Worm (Caenorhabditis elegans) whole organism, L1 larva: Measurements from ENCODE around the gene fbxb-50.
"Not testable (repeated sequence)": the region's sequence is repeated elsewhere in the genome, so short reads cannot be mapped to it uniquely, and the experiment has no call there.

Experiments used
- Y116A8C.19 ChIP-seq: sonication (generic microtip); optimal IDR thresholded peaks from 2 replicates; lab custom pipeline; 2016; ENCODE audit warnings: missing compliant biosample characterization, missing genetic modification characterization, borderline replicate concordance
- alr-1 ChIP-seq: fragments of 200-800 bp; sonication (Bioruptor generic); optimal IDR thresholded peaks from 2 replicates; lab custom pipeline; 2018; ENCODE audit warnings: borderline replicate concordance, mild to moderate bottlenecking, missing genetic modification characterization, missing compliant biosample characterization
- aly-2 ChIP-seq: fragments of 150-350 bp; optimal IDR thresholded peaks from 2 replicates; lab custom pipeline; 2014; ENCODE audit warnings: missing biosample characterization, missing genetic modification characterization
- blmp-1 ChIP-seq: fragments of 150-350 bp; optimal IDR thresholded peaks from 2 replicates; lab custom pipeline; 2014; ENCODE audit warnings: missing biosample characterization, missing genetic modification characterization
- ceh-63 ChIP-seq: fragments of 200-800 bp; sonication (Bioruptor generic); optimal IDR thresholded peaks from 2 replicates; lab custom pipeline; 2018; ENCODE audit warnings: mild to moderate bottlenecking, missing genetic modification characterization, missing compliant biosample characterization
- ceh-8 ChIP-seq: fragments of 200-800 bp; sonication (Bioruptor generic); optimal IDR thresholded peaks from 2 replicates; lab custom pipeline; 2018; ENCODE audit warnings: mild to moderate bottlenecking, missing genetic modification characterization, moderate library complexity, missing compliant biosample characterization
- ceh-82 ChIP-seq, 3 experiments: fragments of 150-350 bp in 1 of 3; sonication (generic microtip) in 2 of 3; optimal IDR thresholded peaks; 2 replicates each; lab custom pipeline; 2014 to 2017; ENCODE audit warnings: missing biosample characterization in 3 of 3, missing genetic modification characterization in 3 of 3
- ceh-88 ChIP-seq: fragments of 200-800 bp; sonication (Bioruptor generic); IDR thresholded peaks from 2 replicates; pipeline ENCODE4 v1.3.6; 2022; ENCODE audit warnings: missing genetic modification characterization, missing compliant biosample characterization
- ces-1 ChIP-seq: fragments of 150-350 bp; optimal IDR thresholded peaks from 2 replicates; lab custom pipeline; 2014; ENCODE audit warnings: missing biosample characterization, missing genetic modification reagents, missing genetic modification characterization
- dpl-1 ChIP-seq, 3 experiments: fragments of 150-350 bp in 2 of 3; sonication (generic microtip) in 1 of 3; optimal IDR thresholded peaks; 2 replicates each; lab custom pipeline; 2014 to 2017; ENCODE audit warnings: missing biosample characterization in 3 of 3, missing genetic modification characterization in 3 of 3, missing genetic modification reagents in 3 of 3
- dsc-1 ChIP-seq: sonication (generic microtip); optimal IDR thresholded peaks from 2 replicates; lab custom pipeline; 2016; ENCODE audit warnings: mild to moderate bottlenecking, missing genetic modification characterization, missing compliant biosample characterization
- efl-1 ChIP-seq, 4 experiments: fragments of 150-350 bp; optimal IDR thresholded peaks in 3 of 4; peaks in 1 of 4; 1 replicate in 1 of 4; 2 replicates in 3 of 4; lab custom pipeline; 2014; ENCODE audit warnings: missing biosample characterization in 2 of 4, missing genetic modification characterization in 2 of 4, missing genetic modification reagents in 2 of 4
- efl-3 ChIP-seq: fragments of 200-800 bp; sonication (Bioruptor generic); optimal IDR thresholded peaks from 2 replicates; lab custom pipeline; 2018; ENCODE audit warnings: mild to moderate bottlenecking, missing genetic modification characterization, missing compliant biosample characterization
- egl-13 ChIP-seq: sonication (generic microtip); optimal IDR thresholded peaks from 2 replicates; lab custom pipeline; 2016; ENCODE audit warnings: missing genotype, missing genetic modification reagents, missing genetic modification characterization, missing compliant biosample characterization
- egl-27 ChIP-seq, 2 experiments: fragments of 150-350 bp in 1 of 2; sonication (generic microtip); optimal IDR thresholded peaks; 3 replicates each; lab custom pipeline; 2017 to 2018; ENCODE audit warnings: missing biosample characterization in 2 of 2, missing genetic modification characterization in 2 of 2, missing genetic modification reagents in 2 of 2
- elt-3 ChIP-seq, 6 experiments: fragments of 150-350 bp in 1 of 6; sonication (generic microtip); optimal IDR thresholded peaks; 2 replicates each; lab custom pipeline; 2017 to 2018; ENCODE audit warnings: missing biosample characterization in 6 of 6, missing genetic modification characterization in 6 of 6, inconsistent platforms in 1 of 6
- fkh-4 ChIP-seq: sonication (generic microtip); optimal IDR thresholded peaks from 2 replicates; lab custom pipeline; 2016; ENCODE audit warnings: missing compliant biosample characterization, missing genetic modification characterization, borderline replicate concordance
- hpl-2 ChIP-seq: fragments of 150-350 bp; optimal IDR thresholded peaks from 2 replicates; lab custom pipeline; 2014; ENCODE audit warnings: missing biosample characterization, missing genetic modification reagents, missing genetic modification characterization
- isw-1 ChIP-seq: fragments of 200-800 bp; sonication (Bioruptor generic); IDR thresholded peaks from 2 replicates; pipeline ENCODE4 v1.3.6; 2022; ENCODE audit warnings: missing genetic modification characterization, missing compliant biosample characterization
- jun-1 ChIP-seq: fragments of 150-350 bp; optimal IDR thresholded peaks from 2 replicates; lab custom pipeline; 2014; ENCODE audit warnings: missing biosample characterization, missing genetic modification reagents, missing genetic modification characterization
- lin-13 ChIP-seq: fragments of 150-350 bp; optimal IDR thresholded peaks from 2 replicates; lab custom pipeline; 2014; ENCODE audit warnings: missing biosample characterization, missing genetic modification reagents, missing genetic modification characterization
- lin-35 ChIP-seq, 2 experiments: fragments of 150-350 bp; optimal IDR thresholded peaks; 2 replicates each; lab custom pipeline; 2014; ENCODE audit warnings: missing biosample characterization in 2 of 2, missing genetic modification characterization in 2 of 2, missing genetic modification reagents in 2 of 2
- lsy-2 ChIP-seq, 2 experiments: fragments of 150-350 bp; optimal IDR thresholded peaks; 2 replicates each; lab custom pipeline; 2014; ENCODE audit warnings: missing biosample characterization in 2 of 2, missing genetic modification characterization in 2 of 2
- mab-9 ChIP-seq: fragments of 200-800 bp; sonication (Bioruptor generic); IDR thresholded peaks from 2 replicates; pipeline ENCODE4 v1.3.6; 2022; ENCODE audit warnings: missing genetic modification reagents, missing genetic modification characterization, missing compliant biosample characterization
- nhr-12 ChIP-seq: sonication (generic microtip); optimal IDR thresholded peaks from 2 replicates; lab custom pipeline; 2017; ENCODE audit warnings: missing biosample characterization, missing genetic modification characterization
- nhr-20 ChIP-seq: sonication (generic microtip); optimal IDR thresholded peaks from 2 replicates; lab custom pipeline; 2016; ENCODE audit warnings: mild to moderate bottlenecking, missing genetic modification characterization, missing compliant biosample characterization
- nhr-28 ChIP-seq: fragments of 150-350 bp; optimal IDR thresholded peaks from 2 replicates; lab custom pipeline; 2014; ENCODE audit warnings: missing biosample characterization, missing genetic modification characterization
- nhr-47 ChIP-seq: sonication (generic microtip); optimal IDR thresholded peaks from 2 replicates; lab custom pipeline; 2016; ENCODE audit warnings: mild to moderate bottlenecking, missing genetic modification characterization, moderate library complexity, missing compliant biosample characterization
- nhr-77 ChIP-seq: fragments of 150-350 bp; optimal IDR thresholded peaks from 2 replicates; lab custom pipeline; 2014; ENCODE audit warnings: missing biosample characterization, missing genetic modification characterization
- nhr-90 ChIP-seq: sonication (generic microtip); optimal IDR thresholded peaks from 2 replicates; lab custom pipeline; 2016; ENCODE audit warnings: mild to moderate bottlenecking, missing genetic modification characterization, missing compliant biosample characterization; ENCODE audit not compliant: poor library complexity
- rnt-1 ChIP-seq: sonication (generic microtip); optimal IDR thresholded peaks from 2 replicates; lab custom pipeline; 2016; ENCODE audit warnings: mild to moderate bottlenecking, missing genetic modification characterization, moderate library complexity, missing compliant biosample characterization
- sox-4 ChIP-seq: sonication (generic microtip); optimal IDR thresholded peaks from 2 replicates; lab custom pipeline; 2016; ENCODE audit warnings: missing genetic modification characterization, missing compliant biosample characterization
- tlp-1 ChIP-seq: fragments of 150-350 bp; optimal IDR thresholded peaks from 2 replicates; lab custom pipeline; 2014; ENCODE audit warnings: missing biosample characterization, missing genetic modification characterization
- unc-62 ChIP-seq: fragments of 150-350 bp; optimal IDR thresholded peaks from 2 replicates; lab custom pipeline; 2014; ENCODE audit warnings: missing biosample characterization, missing genetic modification reagents, missing genetic modification characterization

The fbxb-50 gene

DNA sequence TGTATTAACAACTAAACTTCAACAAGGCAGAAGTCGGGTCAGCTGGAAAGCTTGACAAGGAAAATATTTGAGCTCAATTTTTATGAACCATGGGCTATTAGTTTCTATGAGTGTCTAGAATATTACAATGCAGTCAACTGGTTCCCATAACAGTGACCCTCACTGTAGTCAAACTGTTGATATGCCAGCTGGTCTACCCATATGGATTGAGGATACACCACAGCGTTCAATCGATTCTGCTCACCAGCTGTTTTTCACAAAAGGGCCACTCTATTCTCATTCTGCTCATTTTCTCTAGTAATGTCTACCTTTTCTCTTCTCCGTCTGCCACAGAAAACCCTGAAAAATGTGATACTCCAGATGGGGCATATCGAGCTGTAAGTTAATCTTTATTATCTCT lies 18.9 kb upstream of the fbxb-50 start, which contains the start of gene fbxb-42:
Gene fbxb-42, plus strand, starts transcription at position 301 of the 400 bp plus-strand sequence.
- TF ChIP-seq mab-9 (GFP tag; lab: Robert Waterston, UW) (no peak), ceh-88 (GFP tag; lab: Robert Waterston, UW) (no peak), lsy-2 (tag; optimal IDR thresholded peaks at IDR 0.05; lab: Kevin White, UChicago) (no peak), nhr-90 (tag; lab: Kevin White, UChicago) (no peak), elt-3 (tag; optimal IDR thresholded peaks at IDR 0.05; lab: Kevin White, UChicago) (no peak), aly-2 (tag; lab: Kevin White, UChicago) (no peak), tlp-1 (tag; lab: Kevin White, UChicago) (no peak), nhr-28 (tag; lab: Kevin White, UChicago) (no peak), ceh-82 (tag; optimal IDR thresholded peaks at IDR 0.05; lab: Kevin White, UChicago) (no peak), unc-62 (no peak), ceh-8 (no peak), egl-13 (tag; lab: Kevin White, UChicago) (no peak), sox-4 (no peak), dsc-1 (tag; lab: Kevin White, UChicago) (no peak), nhr-12 (tag; lab: Kevin White, UChicago) (no peak), nhr-47 (no peak), isw-1 (GFP tag; lab: Robert Waterston, UW) (no peak), ceh-63 (GFP tag; lab: Kevin White, UChicago) (no peak), blmp-1 (tag; lab: Kevin White, UChicago) (no peak), hpl-2 (GFP tag; lab: Kevin White, UChicago) (no peak)

ce11 chrII:1538589-1538988 lies 17.7 kb upstream of the fbxb-50 start, which contains the start of gene fbxb-44:
fbxb-44 (plus strand) TSS chrII:1538889.
- TF ChIP-seq mab-9 (GFP tag; lab: Robert Waterston, UW) (no peak), egl-13 (tag; lab: Kevin White, UChicago) (no peak), nhr-77 (tag; lab: Kevin White, UChicago) (no peak), dpl-1 (GFP tag; optimal IDR thresholded peaks at IDR 0.05; lab: Kevin White, UChicago) (no peak), nhr-20 (no peak), nhr-90 (tag; lab: Kevin White, UChicago) (no peak), lin-35 (GFP tag; optimal IDR thresholded peaks at IDR 0.05; lab: Kevin White, UChicago) (no peak), nhr-28 (tag; lab: Kevin White, UChicago) (no peak), jun-1 (tag; lab: Kevin White, UChicago) (no peak), efl-1 (optimal IDR thresholded peaks at IDR 0.05; lab: Kevin White, UChicago) (no peak), efl-1 (GFP tag; optimal IDR thresholded peaks at IDR 0.05 in 1 of 2; lab: Kevin White, UChicago) (no peak), aly-2 (tag; lab: Kevin White, UChicago) (no peak), rnt-1 (tag; lab: Kevin White, UChicago) (no peak), efl-3 (GFP tag; lab: Kevin White, UChicago) (no peak), ceh-82 (tag; optimal IDR thresholded peaks at IDR 0.05; lab: Kevin White, UChicago) (no peak), tlp-1 (tag; lab: Kevin White, UChicago) (no peak), ceh-63 (GFP tag; lab: Kevin White, UChicago) (no peak), fkh-4 (no peak)

- not testable (repeated sequence) for TF ChIP-seq egl-27 (tag; optimal IDR thresholded peaks at IDR 0.05; lab: Kevin White, UChicago); Y116A8C.19 (tag; lab: Kevin White, UChicago); tlp-1 (tag; lab: Kevin White, UChicago)
Observed at ce11 chrII:1540628-1541027, 15.6 kb upstream of the fbxb-50 start, which contains the start of gene poml-4. poml-4 (plus strand) TSS chrII:1540928.

DNA sequence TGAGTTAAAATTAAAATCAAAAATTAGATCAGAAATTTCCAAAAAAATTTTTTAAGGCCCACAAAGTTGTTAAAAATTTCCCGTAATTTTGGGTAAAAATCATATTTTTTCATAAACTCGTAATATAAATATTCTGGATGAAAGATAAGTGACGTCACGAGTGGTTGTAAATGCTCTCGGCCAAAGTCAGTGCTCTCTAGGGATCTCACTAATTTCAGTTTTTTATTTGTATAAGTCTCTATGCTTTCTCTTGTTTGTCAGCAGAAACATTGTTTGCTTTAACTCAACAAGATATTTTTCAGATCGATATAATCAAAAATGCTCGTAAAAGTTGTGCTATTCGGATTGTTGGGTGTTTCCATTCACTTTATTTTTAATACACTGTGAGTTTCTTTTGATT lies 13.1 kb upstream of the fbxb-50 start, which contains the start of gene K05F6.4:
Gene K05F6.4, plus strand, starts transcription at position 301 of the 400 bp plus-strand sequence.
- not testable (repeated sequence) for TF ChIP-seq alr-1 (tag; lab: Kevin White, UChicago); lin-13 (GFP tag; lab: Kevin White, UChicago); ces-1 (GFP tag; lab: Kevin White, UChicago)
- TF ChIP-seq, all 84 proteins: peak for 0; not testable (repeated sequence) for 84
